Worm (Caenorhabditis elegans) whole organism, midembryonic: ENCODE results near the gene btb-5.

Experiments used
- T22C8.4 ChIP-seq: fragments of 200-800 bp; sonication (Bioruptor generic); IDR thresholded peaks from 2 replicates; pipeline ENCODE4 v1.3.6; 2022; ENCODE audit warnings: missing genetic modification characterization, missing compliant biosample characterization
- cog-1 ChIP-seq: sonication (generic microtip); optimal IDR thresholded peaks from 2 replicates; lab custom pipeline; 2016; ENCODE audit warnings: missing genetic modification characterization, missing compliant biosample characterization
- flt-1 ChIP-seq: fragments of 200-800 bp; sonication (Bioruptor generic); IDR thresholded peaks from 2 replicates; pipeline ENCODE4 v1.3.6; 2022; ENCODE audit warnings: missing genetic modification characterization, missing compliant biosample characterization
- klf-2 ChIP-seq: fragments of 200-800 bp; sonication (Bioruptor generic); conservative IDR thresholded peaks from 2 replicates; pipeline ENCODE4 v1.3.6; 2022; ENCODE audit warnings: missing genetic modification reagents, missing genetic modification characterization, missing compliant biosample characterization
- med-1 ChIP-seq: sonication (generic microtip); optimal IDR thresholded peaks from 2 replicates; lab custom pipeline; 2017; ENCODE audit warnings: missing genetic modification characterization, mild to moderate bottlenecking, missing compliant biosample characterization, antibody characterized with exemption, missing genetic modification reagents; ENCODE audit not compliant: insufficient read depth
- ref-1 ChIP-seq: fragments of 200-800 bp; sonication (Bioruptor generic); conservative IDR thresholded peaks from 2 replicates; pipeline ENCODE4 v1.3.6; 2022; ENCODE audit warnings: missing genetic modification reagents, missing genetic modification characterization, missing compliant biosample characterization
- tab-1 ChIP-seq: fragments of 200-800 bp; sonication (Bioruptor generic); IDR thresholded peaks from 2 replicates; pipeline ENCODE4 v1.3.6; 2022; ENCODE audit warnings: missing genetic modification characterization, missing compliant biosample characterization
- ztf-23 ChIP-seq: fragments of 200-800 bp; sonication (Bioruptor generic); IDR thresholded peaks from 2 replicates; pipeline ENCODE4 v1.3.6; 2022; ENCODE audit warnings: missing genetic modification reagents, missing genetic modification characterization, missing compliant biosample characterization
- ztf-29 ChIP-seq: fragments of 200-800 bp; sonication (Bioruptor generic); IDR thresholded peaks from 2 replicates; pipeline ENCODE4 v1.3.6; 2022; ENCODE audit warnings: missing genetic modification reagents, missing genetic modification characterization, missing compliant biosample characterization

The btb-5 gene

DNA sequence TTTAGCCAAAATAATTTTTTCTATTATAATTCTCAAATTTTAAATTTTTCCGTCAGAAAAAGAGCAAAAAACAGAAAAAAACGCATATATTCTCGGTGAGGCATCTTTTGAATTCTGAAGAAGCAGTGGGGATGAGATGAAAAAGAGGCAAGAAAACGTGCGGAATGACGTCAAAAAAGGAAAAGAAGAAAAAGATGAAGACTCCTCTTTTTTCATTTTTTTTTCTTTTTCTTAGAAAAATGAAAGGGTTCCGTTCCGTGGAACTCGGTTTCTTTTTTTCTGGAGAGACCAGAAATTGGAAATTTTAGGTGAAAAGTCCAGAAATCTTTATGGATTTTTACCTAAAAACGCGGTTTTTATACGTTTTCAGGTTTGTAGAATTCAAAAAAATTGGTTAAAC lies 30.5 kb downstream of the btb-5 start:
- TF ChIP-seq cog-1 (tag; lab: Kevin White, UChicago) = no peak
- no peak for TF ChIP-seq flt-1 (GFP tag; lab: Robert Waterston, UW)
- TF ChIP-seq T22C8.4 (GFP tag; lab: Robert Waterston, UW) = no peak
- no peak for TF ChIP-seq med-1
- no peak for TF ChIP-seq klf-2 (GFP tag; lab: Robert Waterston, UW)
- TF ChIP-seq ztf-29 (GFP tag; lab: Robert Waterston, UW) = no peak
- TF ChIP-seq ref-1 (GFP tag; lab: Robert Waterston, UW) = no peak
- TF ChIP-seq tab-1 (GFP tag; lab: Robert Waterston, UW) = no peak
- no peak for TF ChIP-seq ztf-23 (GFP tag; lab: Robert Waterston, UW)

DNA sequence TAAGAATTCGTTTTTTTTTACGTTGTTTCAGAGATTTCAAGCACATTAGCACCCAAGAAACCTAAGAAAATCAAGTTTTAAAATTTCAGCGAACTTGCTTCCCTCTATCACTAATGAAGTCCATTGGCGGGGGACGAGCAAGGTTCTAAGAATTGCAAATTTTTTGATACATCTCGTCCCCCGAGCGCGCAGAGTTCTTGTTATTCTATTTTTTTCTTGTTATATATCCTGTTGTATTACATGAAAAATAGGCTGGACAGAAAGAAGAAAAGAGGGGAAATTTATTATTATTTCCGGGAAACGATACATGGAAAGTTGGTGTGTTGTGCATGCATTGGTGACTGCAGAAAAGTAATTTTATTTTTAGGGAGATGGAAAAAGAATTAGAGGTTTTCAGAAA lies 31.3 kb downstream of the btb-5 start:
- TF ChIP-seq med-1 (no peak), tab-1 (GFP tag; lab: Robert Waterston, UW) (no peak)

DNA sequence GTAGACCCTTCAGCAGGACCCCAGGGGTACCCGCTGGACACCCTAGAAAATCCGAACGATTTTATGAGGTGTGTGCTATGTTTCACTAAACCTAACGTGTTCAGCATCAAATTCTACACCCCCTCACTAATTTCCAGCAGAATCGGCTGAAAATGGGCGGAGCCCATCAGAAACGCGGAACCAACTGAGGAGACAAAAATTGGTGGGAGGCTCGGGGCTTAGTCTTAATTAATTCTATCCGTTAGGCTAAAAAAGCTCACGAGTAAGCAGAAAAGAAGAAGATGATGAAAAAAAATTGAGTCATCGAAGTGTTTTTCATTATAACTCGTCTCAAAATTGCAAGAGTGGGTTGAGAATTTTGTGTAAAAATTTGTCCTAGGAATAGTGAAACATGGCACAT lies 32.1 kb downstream of the btb-5 start:
- TF ChIP-seq ref-1 (GFP tag; lab: Robert Waterston, UW) = no peak
- TF ChIP-seq ztf-29 (GFP tag; lab: Robert Waterston, UW) = no peak
- no peak for TF ChIP-seq med-1
- TF ChIP-seq cog-1 (tag; lab: Kevin White, UChicago) = no peak
- TF ChIP-seq tab-1 (GFP tag; lab: Robert Waterston, UW) = no peak

DNA sequence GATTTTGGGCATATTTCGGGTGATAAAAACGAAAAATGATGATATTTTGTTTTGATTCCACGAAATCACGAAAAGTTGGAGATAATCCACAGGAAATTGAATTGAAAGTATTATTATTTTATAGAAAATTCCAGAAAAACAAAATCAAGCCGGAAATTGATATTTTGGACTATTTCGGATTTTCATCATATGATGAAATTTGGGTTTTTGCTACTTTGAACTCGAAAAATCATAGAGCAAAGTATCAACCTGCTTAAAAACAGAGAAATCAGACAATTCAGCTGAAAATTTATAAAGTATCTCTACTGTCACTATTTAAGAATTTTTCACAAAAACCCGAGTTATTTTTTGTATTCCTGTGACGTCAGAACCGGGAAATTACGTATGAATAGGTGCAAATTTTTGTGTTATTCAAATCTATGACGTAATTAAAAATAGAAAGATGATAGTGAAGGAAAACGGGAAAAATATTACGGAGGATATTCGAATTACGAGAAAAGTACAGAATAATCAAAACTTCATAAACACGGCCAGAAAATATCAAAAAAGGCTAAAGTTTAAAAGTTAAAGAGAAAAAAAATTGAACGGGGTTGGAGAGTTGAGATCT lies 33.5 kb downstream of the btb-5 start:
- no peak for TF ChIP-seq ztf-23 (GFP tag; lab: Robert Waterston, UW)
- no peak for TF ChIP-seq T22C8.4 (GFP tag; lab: Robert Waterston, UW)
- TF ChIP-seq med-1 = no peak
- no peak for TF ChIP-seq cog-1 (tag; lab: Kevin White, UChicago)
- no peak for TF ChIP-seq klf-2 (GFP tag; lab: Robert Waterston, UW)
- TF ChIP-seq flt-1 (GFP tag; lab: Robert Waterston, UW) = no peak

DNA sequence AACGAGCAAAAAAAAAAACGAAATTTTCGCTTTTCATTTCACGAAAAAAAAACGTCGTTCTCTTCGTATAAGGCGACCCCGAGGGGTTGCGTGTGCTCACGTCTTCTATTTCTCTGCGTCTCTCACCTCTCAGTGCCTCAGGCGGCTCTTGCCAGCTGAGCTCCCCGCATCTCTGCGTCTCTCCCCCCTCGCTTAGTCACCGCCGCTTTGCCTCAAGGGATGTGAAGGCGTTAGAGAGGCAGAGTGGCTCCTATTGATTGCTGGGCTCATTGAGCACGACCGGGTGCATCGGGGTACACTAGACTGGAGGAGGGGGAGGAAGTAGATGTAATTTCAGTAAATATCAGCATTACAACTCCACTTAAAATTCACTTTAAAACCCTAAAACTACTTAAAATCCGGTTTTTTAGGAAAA lies 35.4 kb downstream of the btb-5 start:
- TF ChIP-seq cog-1 (tag; lab: Kevin White, UChicago) = no peak
- TF ChIP-seq klf-2 (GFP tag; lab: Robert Waterston, UW) = 0 out of 2 replicates have a peak, but pooled peaks have one; percentile 16
- TF ChIP-seq T22C8.4 (GFP tag; lab: Robert Waterston, UW) = peak; percentile 54; the same call in 1 of the 2 replicates
- TF ChIP-seq med-1 = no peak

DNA sequence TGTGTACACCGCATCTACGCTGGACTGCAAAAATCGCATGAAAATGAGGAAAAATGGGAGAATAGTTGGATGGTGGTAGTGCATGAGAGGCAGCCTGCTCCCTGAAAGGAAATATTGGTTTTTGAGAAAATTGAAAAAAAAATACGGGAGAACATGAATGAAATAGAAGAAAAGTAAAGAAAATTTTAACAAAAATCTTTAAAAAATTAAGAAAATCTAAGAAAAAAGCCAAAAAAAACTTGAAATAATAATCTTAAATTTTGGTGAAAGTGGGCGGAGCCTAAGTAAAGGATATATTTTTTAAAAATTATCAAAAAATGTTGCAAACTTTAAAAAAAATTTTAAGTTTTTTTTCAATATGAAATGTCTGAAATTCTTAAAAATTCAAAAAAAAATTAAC lies 37.1 kb downstream of the btb-5 start, which contains the start of gene H10E21.5:
H10E21.5 (minus strand) TSS at position 101 of the 400 bp plus-strand sequence.
- TF ChIP-seq ref-1 (GFP tag; lab: Robert Waterston, UW) = no peak

DNA sequence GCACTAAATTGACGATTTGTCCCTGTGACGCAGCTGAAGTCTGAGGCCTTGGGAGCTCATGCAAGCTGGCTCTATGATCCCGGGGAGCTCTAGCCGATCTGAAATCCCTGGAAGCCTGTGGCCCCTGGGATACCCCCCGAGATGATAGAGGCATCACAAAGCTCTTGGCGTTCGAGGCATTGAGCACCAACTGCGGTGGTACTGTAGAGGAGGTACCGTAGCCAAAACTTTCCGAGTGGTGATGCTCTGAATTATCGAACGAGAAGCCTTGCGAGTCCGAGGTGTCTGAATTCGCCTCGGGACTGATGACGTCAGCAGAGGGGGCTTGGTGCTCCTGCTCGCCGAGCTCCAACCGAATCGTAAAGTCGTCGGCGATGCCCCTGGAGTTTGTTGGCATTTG lies 39.7 kb downstream of the btb-5 start:
- TF ChIP-seq ztf-23 (GFP tag; lab: Robert Waterston, UW) (no peak), med-1 (no peak), tab-1 (GFP tag; lab: Robert Waterston, UW) (no peak), flt-1 (GFP tag; lab: Robert Waterston, UW) (no peak), klf-2 (GFP tag; lab: Robert Waterston, UW) (no peak), ref-1 (GFP tag; lab: Robert Waterston, UW) (no peak), ztf-29 (GFP tag; lab: Robert Waterston, UW) (no peak), cog-1 (tag; lab: Kevin White, UChicago) (no peak), T22C8.4 (GFP tag; lab: Robert Waterston, UW) (no peak)

DNA sequence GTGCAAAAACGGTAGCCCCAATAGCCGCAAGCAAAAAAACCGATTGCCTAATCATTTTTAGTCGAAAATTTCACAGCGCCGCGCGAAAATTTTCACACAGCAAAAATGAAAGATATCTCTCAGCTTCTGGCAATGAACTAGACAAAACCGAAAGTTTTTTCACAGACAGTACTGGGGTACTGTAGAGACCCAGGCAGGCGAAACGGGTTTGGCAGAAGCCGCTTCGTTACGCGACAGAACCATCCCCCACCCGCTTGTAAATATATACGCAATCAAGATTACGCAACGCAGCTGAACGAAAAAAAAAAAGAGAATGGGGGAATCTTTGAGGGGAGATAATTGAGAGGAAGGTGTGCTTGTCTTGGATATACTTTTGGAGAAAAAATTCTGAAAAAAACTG lies 41.4 kb downstream of the btb-5 start, which contains the start of gene H10E21.4:
H10E21.4 (minus strand) TSS at position 167 of the 400 bp plus-strand sequence.
- TF ChIP-seq ztf-29 (GFP tag; lab: Robert Waterston, UW) (no peak), klf-2 (GFP tag; lab: Robert Waterston, UW) (no peak), T22C8.4 (GFP tag; lab: Robert Waterston, UW) (no peak), ref-1 (GFP tag; lab: Robert Waterston, UW) (no peak), med-1 (no peak), flt-1 (GFP tag; lab: Robert Waterston, UW) (no peak), ztf-23 (GFP tag; lab: Robert Waterston, UW) (no peak), cog-1 (tag; lab: Kevin White, UChicago) (no peak), tab-1 (GFP tag; lab: Robert Waterston, UW) (no peak)

DNA sequence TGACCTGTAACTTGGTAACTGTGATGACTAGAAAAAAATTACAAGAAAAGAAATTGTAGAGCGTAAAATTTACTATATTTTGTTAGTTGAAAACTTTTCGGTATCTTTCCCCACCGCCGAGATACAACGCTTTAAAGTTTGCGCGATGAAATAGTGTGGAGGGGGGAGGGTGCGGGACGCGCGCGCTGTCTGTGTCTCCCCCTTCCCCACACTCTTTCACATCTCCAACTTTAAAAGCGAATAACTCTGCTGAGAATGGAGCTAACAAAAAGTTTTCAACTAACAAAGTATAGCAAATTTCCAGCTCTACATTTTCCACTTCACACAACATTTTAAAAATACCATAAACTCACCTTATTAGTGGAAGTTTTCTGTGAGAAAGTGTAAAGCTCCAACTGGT lies 43.4 kb downstream of the btb-5 start:
- no peak for TF ChIP-seq klf-2 (GFP tag; lab: Robert Waterston, UW)
- no peak for TF ChIP-seq med-1
- no peak for TF ChIP-seq tab-1 (GFP tag; lab: Robert Waterston, UW)
- no peak for TF ChIP-seq cog-1 (tag; lab: Kevin White, UChicago)
- no peak for TF ChIP-seq T22C8.4 (GFP tag; lab: Robert Waterston, UW)
- no peak for TF ChIP-seq flt-1 (GFP tag; lab: Robert Waterston, UW)
- no peak for TF ChIP-seq ref-1 (GFP tag; lab: Robert Waterston, UW)
- no peak for TF ChIP-seq ztf-29 (GFP tag; lab: Robert Waterston, UW)
- no peak for TF ChIP-seq ztf-23 (GFP tag; lab: Robert Waterston, UW)

DNA sequence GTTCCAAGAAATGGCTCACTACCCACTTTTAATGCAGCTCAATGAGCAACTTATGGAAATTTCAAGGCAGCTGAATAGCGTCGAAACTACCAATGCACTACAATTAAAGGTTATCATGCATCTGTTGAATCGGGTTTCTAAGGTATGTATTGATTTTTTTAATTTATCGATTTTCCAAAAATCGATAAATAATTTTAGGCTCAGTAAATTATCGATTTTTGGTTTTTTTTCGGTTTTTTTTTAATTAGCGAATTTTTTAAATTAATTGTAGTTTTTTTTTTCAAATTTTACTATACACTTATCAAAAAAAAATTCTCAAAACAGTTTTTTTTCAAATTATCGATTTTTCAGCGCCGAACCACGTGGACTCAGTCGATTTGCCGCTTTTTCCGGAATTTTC lies 44.1 kb downstream of the btb-5 start:
- TF ChIP-seq ztf-23 (GFP tag; lab: Robert Waterston, UW) (no peak), T22C8.4 (GFP tag; lab: Robert Waterston, UW) (peak; percentile 68), med-1 (no peak), ztf-29 (GFP tag; lab: Robert Waterston, UW) (no peak), cog-1 (tag; lab: Kevin White, UChicago) (no peak), klf-2 (GFP tag; lab: Robert Waterston, UW) (no peak), flt-1 (GFP tag; lab: Robert Waterston, UW) (no peak), ref-1 (GFP tag; lab: Robert Waterston, UW) (no peak)
